Worm (Caenorhabditis elegans): ENCODE data around the gene pcca-1.

Gene pcca-1

ce11 chrX:7652308-7652707 is 8.5 kb downstream of the pcca-1 start:
- TF ChIP-seq nhr-237 (tag; optimal IDR thresholded peaks at IDR 0.05) (no peak), pqm-1 (tag; optimal IDR thresholded peaks at IDR 0.05) (peak; percentile 24), pha-4 (tag; optimal IDR thresholded peaks at IDR 0.05) (peak; percentile 22), elt-2 (tag; optimal IDR thresholded peaks at IDR 0.05) (peak; percentile 39), daf-12 (tag; optimal IDR thresholded peaks at IDR 0.05) (no peak)

ce11 chrX:7651219-7651958 is 9.4 kb downstream of the pcca-1 start:
- peak; percentile 14 for TF ChIP-seq lin-39 (tag; optimal IDR thresholded peaks at IDR 0.05)
- TF ChIP-seq hmg-11 (tag; optimal IDR thresholded peaks at IDR 0.05), result peak; percentile 46
- no peak for TF ChIP-seq elt-3 (tag; optimal IDR thresholded peaks at IDR 0.05)
- TF ChIP-seq ztf-11 (tag; optimal IDR thresholded peaks at IDR 0.05), result no peak
- TF ChIP-seq fkh-2 (tag; optimal IDR thresholded peaks at IDR 0.05), result no peak
- peak; percentile 43 for TF ChIP-seq nfya-1 (tag; optimal IDR thresholded peaks at IDR 0.05; ENCODE audit: insufficient read depth)

ce11 chrX:7645313-7645712 is 15.5 kb downstream of the pcca-1 start, which contains the start of gene F26A10.2:
Gene F26A10.2 (minus strand): TSS chrX:7645413.
- TF ChIP-seq nhr-67 (tag; optimal IDR thresholded peaks at IDR 0.05) (no peak), lin-39 (tag; optimal IDR thresholded peaks at IDR 0.05) (peak; percentile 40)

ce11 chrX:7640811-7641210 is 20.0 kb downstream of the pcca-1 start:
- TF ChIP-seq ceh-16 (tag; optimal IDR thresholded peaks at IDR 0.05), result no peak
- TF ChIP-seq nhr-23 (tag; optimal IDR thresholded peaks at IDR 0.05), result no peak
- TF ChIP-seq nhr-67 (tag; optimal IDR thresholded peaks at IDR 0.05), result no peak
- TF ChIP-seq zag-1 (tag; optimal IDR thresholded peaks at IDR 0.05), result no peak
- no peak for TF ChIP-seq elt-3 (tag; optimal IDR thresholded peaks at IDR 0.05)

- no peak for TF ChIP-seq ceh-16 (tag; optimal IDR thresholded peaks at IDR 0.05)
- no peak for TF ChIP-seq ceh-9 (tag; optimal IDR thresholded peaks at IDR 0.05)
- TF ChIP-seq nhr-12 (tag; optimal IDR thresholded peaks at IDR 0.05), result no peak
- no peak for TF ChIP-seq unc-62 (GFP tag; optimal IDR thresholded peaks at IDR 0.05)
- TF ChIP-seq mml-1 (tag; optimal IDR thresholded peaks at IDR 0.05), result no peak
- TF ChIP-seq nhr-76 (tag; optimal IDR thresholded peaks at IDR 0.05), result no peak
- no peak for TF ChIP-seq elt-3 (tag; optimal IDR thresholded peaks at IDR 0.05)
- TF ChIP-seq pha-4 (tag; optimal IDR thresholded peaks at IDR 0.05), result no peak
- TF ChIP-seq lin-39 (tag; optimal IDR thresholded peaks at IDR 0.05), result no peak
- TF ChIP-seq ZK546.5 (tag; optimal IDR thresholded peaks at IDR 0.05), result no peak
These were observed 20.4 kb downstream of the pcca-1 start for ce11 chrX:7640391-7640790.

ce11 chrX:7638790-7639189 is 22.0 kb downstream of the pcca-1 start:
- no peak for TF ChIP-seq sea-2 (GFP tag; optimal IDR thresholded peaks at IDR 0.05)

ce11 chrX:7636037-7636436 is 24.7 kb downstream of the pcca-1 start:
- TF ChIP-seq zag-1 (tag; optimal IDR thresholded peaks at IDR 0.05) (no peak), nfya-1 (tag; optimal IDR thresholded peaks at IDR 0.05; ENCODE audit: insufficient read depth) (peak; percentile 43)

ce11 chrX:7627351-7627750 is 33.4 kb downstream of the pcca-1 start, which contains the start of gene nlp-61:
Gene nlp-61 (plus strand): TSS chrX:7627651.
- TF ChIP-seq jun-1 (tag; optimal IDR thresholded peaks at IDR 0.05) (no peak), nhr-76 (tag; optimal IDR thresholded peaks at IDR 0.05) (no peak), nhr-77 (tag; optimal IDR thresholded peaks at IDR 0.05) (no peak), ztf-4 (tag; optimal IDR thresholded peaks at IDR 0.05) (no peak), nfya-1 (tag; optimal IDR thresholded peaks at IDR 0.05; ENCODE audit: insufficient read depth) (no peak), fkh-10 (GFP tag; optimal IDR thresholded peaks at IDR 0.05) (no peak), snpc-4 (tag; optimal IDR thresholded peaks at IDR 0.05) (no peak), nhr-23 (tag; optimal IDR thresholded peaks at IDR 0.05) (no peak), unc-62 (GFP tag; optimal IDR thresholded peaks at IDR 0.05) (no peak), nhr-12 (tag; optimal IDR thresholded peaks at IDR 0.05) (no peak), egl-27 (tag; optimal IDR thresholded peaks at IDR 0.05) (no peak), egl-5 (tag; optimal IDR thresholded peaks at IDR 0.05) (no peak), nhr-25 (tag; optimal IDR thresholded peaks at IDR 0.05) (no peak), hmg-11 (tag; optimal IDR thresholded peaks at IDR 0.05) (no peak), fkh-2 (tag; optimal IDR thresholded peaks at IDR 0.05) (no peak), R02D3.7 (tag; optimal IDR thresholded peaks at IDR 0.05) (no peak), nhr-43 (tag; optimal IDR thresholded peaks at IDR 0.05; ENCODE audit: poor library complexity, severe bottlenecking) (no peak)

All from whole organism, L3 larva.